Worm (Caenorhabditis elegans): Measurements from ENCODE around the gene F22B5.6.

DNA sequence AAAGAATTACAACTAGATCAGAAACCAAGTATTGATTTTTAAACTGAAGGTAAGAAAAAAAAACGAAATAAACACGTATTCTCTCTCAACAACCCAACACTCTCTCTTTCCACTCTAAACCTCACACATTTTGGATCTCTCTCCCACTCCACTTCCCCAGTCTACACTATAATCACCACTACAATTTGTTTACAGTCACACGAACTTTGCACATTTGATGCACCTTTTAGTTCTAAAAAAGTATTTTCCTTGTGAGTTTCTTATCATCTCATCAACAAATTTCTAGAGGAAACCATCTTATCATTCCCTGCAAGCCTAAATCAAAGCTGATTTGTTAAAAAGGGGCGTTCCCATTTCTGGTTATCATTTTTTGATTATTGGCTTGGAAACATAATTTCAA lies 28.6 kb upstream of the F22B5.6 start:
- TF ChIP-seq scrt-1 (GFP tag; IDR thresholded peaks at IDR 0.05) = no peak
- TF ChIP-seq ama-1 (optimal IDR thresholded peaks at IDR 0.05) = no peak
